Worm (Caenorhabditis elegans) whole organism, L1 larva: ENCODE measurements around the gene bus-8B.
A peak's percentile ranks its signal among the peaks of the same experiment; 100 is the strongest.

ENCODE experiments used
- C16A3.4 ChIP-seq: fragments of 150-350 bp; optimal IDR thresholded peaks from 2 replicates; lab custom pipeline; 2014; ENCODE audit warnings: missing biosample characterization, missing genetic modification characterization
- aha-1 ChIP-seq: fragments of 150-350 bp; optimal IDR thresholded peaks from 2 replicates; lab custom pipeline; 2014; ENCODE audit warnings: missing biosample characterization, missing genetic modification characterization
- alr-1 ChIP-seq: fragments of 200-800 bp; sonication (Bioruptor generic); optimal IDR thresholded peaks from 2 replicates; lab custom pipeline; 2018; ENCODE audit warnings: borderline replicate concordance, mild to moderate bottlenecking, missing genetic modification characterization, missing compliant biosample characterization
- aly-2 ChIP-seq: fragments of 150-350 bp; optimal IDR thresholded peaks from 2 replicates; lab custom pipeline; 2014; ENCODE audit warnings: missing biosample characterization, missing genetic modification characterization
- ama-1 ChIP-seq: fragments of 150-350 bp; optimal IDR thresholded peaks from 2 replicates; lab custom pipeline; 2014
- blmp-1 ChIP-seq: fragments of 150-350 bp; optimal IDR thresholded peaks from 2 replicates; lab custom pipeline; 2014; ENCODE audit warnings: missing biosample characterization, missing genetic modification characterization
- ceh-88 ChIP-seq: fragments of 200-800 bp; sonication (Bioruptor generic); IDR thresholded peaks from 2 replicates; pipeline ENCODE4 v1.3.6; 2022; ENCODE audit warnings: missing genetic modification characterization, missing compliant biosample characterization
- ces-1 ChIP-seq: fragments of 150-350 bp; optimal IDR thresholded peaks from 2 replicates; lab custom pipeline; 2014; ENCODE audit warnings: missing biosample characterization, missing genetic modification reagents, missing genetic modification characterization
- dpl-1 ChIP-seq, 3 experiments: fragments of 150-350 bp in 2 of 3; sonication (generic microtip) in 1 of 3; optimal IDR thresholded peaks; 2 replicates each; lab custom pipeline; 2014 to 2017; ENCODE audit warnings: missing biosample characterization in 3 of 3, missing genetic modification characterization in 3 of 3, missing genetic modification reagents in 3 of 3
- dsc-1 ChIP-seq: sonication (generic microtip); optimal IDR thresholded peaks from 2 replicates; lab custom pipeline; 2016; ENCODE audit warnings: mild to moderate bottlenecking, missing genetic modification characterization, missing compliant biosample characterization
- efl-1 ChIP-seq, 4 experiments: fragments of 150-350 bp; optimal IDR thresholded peaks in 3 of 4; peaks in 1 of 4; 1 replicate in 1 of 4; 2 replicates in 3 of 4; lab custom pipeline; 2014; ENCODE audit warnings: missing biosample characterization in 2 of 4, missing genetic modification characterization in 2 of 4, missing genetic modification reagents in 2 of 4
- efl-3 ChIP-seq: fragments of 200-800 bp; sonication (Bioruptor generic); optimal IDR thresholded peaks from 2 replicates; lab custom pipeline; 2018; ENCODE audit warnings: mild to moderate bottlenecking, missing genetic modification characterization, missing compliant biosample characterization
- egl-13 ChIP-seq: sonication (generic microtip); optimal IDR thresholded peaks from 2 replicates; lab custom pipeline; 2016; ENCODE audit warnings: missing genotype, missing genetic modification reagents, missing genetic modification characterization, missing compliant biosample characterization
- egl-27 ChIP-seq, 2 experiments: fragments of 150-350 bp in 1 of 2; sonication (generic microtip); optimal IDR thresholded peaks; 3 replicates each; lab custom pipeline; 2017 to 2018; ENCODE audit warnings: missing biosample characterization in 2 of 2, missing genetic modification characterization in 2 of 2, missing genetic modification reagents in 2 of 2
- elt-2 ChIP-seq: sonication (generic microtip); optimal IDR thresholded peaks from 2 replicates; lab custom pipeline; 2016; ENCODE audit warnings: missing genetic modification characterization, mild to moderate bottlenecking, inconsistent platforms, missing compliant biosample characterization, missing genetic modification reagents
- fkh-10 ChIP-seq: sonication (generic microtip); optimal IDR thresholded peaks from 2 replicates; lab custom pipeline; 2017; ENCODE audit warnings: missing biosample characterization, missing genetic modification reagents, missing genetic modification characterization
- fkh-4 ChIP-seq: sonication (generic microtip); optimal IDR thresholded peaks from 2 replicates; lab custom pipeline; 2016; ENCODE audit warnings: missing compliant biosample characterization, missing genetic modification characterization, borderline replicate concordance
- fkh-8 ChIP-seq: sonication (generic microtip); optimal IDR thresholded peaks from 2 replicates; lab custom pipeline; 2016; ENCODE audit warnings: mild to moderate bottlenecking, missing genetic modification characterization, missing compliant biosample characterization
- fos-1 ChIP-seq: fragments of 150-350 bp; optimal IDR thresholded peaks from 2 replicates; lab custom pipeline; 2014; ENCODE audit warnings: missing biosample characterization, missing genetic modification characterization
- hlh-17 ChIP-seq: fragments of 200-800 bp; sonication (Bioruptor generic); optimal IDR thresholded peaks from 2 replicates; lab custom pipeline; 2018; ENCODE audit warnings: missing genetic modification characterization, mild to moderate bottlenecking, missing compliant biosample characterization, moderate library complexity, borderline replicate concordance
- hpl-2 ChIP-seq: fragments of 150-350 bp; optimal IDR thresholded peaks from 2 replicates; lab custom pipeline; 2014; ENCODE audit warnings: missing biosample characterization, missing genetic modification reagents, missing genetic modification characterization
- jun-1 ChIP-seq: fragments of 150-350 bp; optimal IDR thresholded peaks from 2 replicates; lab custom pipeline; 2014; ENCODE audit warnings: missing biosample characterization, missing genetic modification reagents, missing genetic modification characterization
- lin-14 ChIP-seq: fragments of 200-800 bp; sonication (Bioruptor generic); optimal IDR thresholded peaks from 2 replicates; lab custom pipeline; 2018; ENCODE audit warnings: mild to moderate bottlenecking, missing genetic modification characterization, moderate library complexity, missing compliant biosample characterization
- lin-15B ChIP-seq: fragments of 150-350 bp; sonication (generic microtip); optimal IDR thresholded peaks from 3 replicates; lab custom pipeline; 2014; ENCODE audit warnings: missing biosample characterization, missing genetic modification characterization
- lin-35 ChIP-seq, 2 experiments: fragments of 150-350 bp; optimal IDR thresholded peaks; 2 replicates each; lab custom pipeline; 2014; ENCODE audit warnings: missing biosample characterization in 2 of 2, missing genetic modification characterization in 2 of 2, missing genetic modification reagents in 2 of 2
- lir-3 ChIP-seq: sonication (generic microtip); optimal IDR thresholded peaks from 2 replicates; lab custom pipeline; 2016; ENCODE audit warnings: mild to moderate bottlenecking, missing genetic modification characterization, moderate library complexity, missing compliant biosample characterization; ENCODE audit not compliant: poor library complexity
- lsy-2 ChIP-seq, 2 experiments: fragments of 150-350 bp; optimal IDR thresholded peaks; 2 replicates each; lab custom pipeline; 2014; ENCODE audit warnings: missing biosample characterization in 2 of 2, missing genetic modification characterization in 2 of 2
- mab-9 ChIP-seq: fragments of 200-800 bp; sonication (Bioruptor generic); IDR thresholded peaks from 2 replicates; pipeline ENCODE4 v1.3.6; 2022; ENCODE audit warnings: missing genetic modification reagents, missing genetic modification characterization, missing compliant biosample characterization
- mdl-1 ChIP-seq, 2 experiments: fragments of 150-350 bp; optimal IDR thresholded peaks; 2 replicates each; lab custom pipeline; 2014 to 2017; ENCODE audit warnings: missing biosample characterization in 2 of 2, missing genetic modification characterization in 2 of 2, inconsistent platforms in 1 of 2
- mef-2 ChIP-seq: fragments of 150-350 bp; optimal IDR thresholded peaks from 2 replicates; lab custom pipeline; 2014; ENCODE audit warnings: missing biosample characterization, missing genetic modification characterization
- mep-1 ChIP-seq: fragments of 150-350 bp; optimal IDR thresholded peaks from 2 replicates; lab custom pipeline; 2014; ENCODE audit warnings: missing biosample characterization, missing genetic modification characterization
- nhr-12 ChIP-seq: sonication (generic microtip); optimal IDR thresholded peaks from 2 replicates; lab custom pipeline; 2017; ENCODE audit warnings: missing biosample characterization, missing genetic modification characterization
- nhr-237 ChIP-seq: fragments of 150-350 bp; optimal IDR thresholded peaks from 2 replicates; lab custom pipeline; 2014; ENCODE audit warnings: missing biosample characterization, missing genetic modification characterization
- nhr-28 ChIP-seq: fragments of 150-350 bp; optimal IDR thresholded peaks from 2 replicates; lab custom pipeline; 2014; ENCODE audit warnings: missing biosample characterization, missing genetic modification characterization
- nhr-47 ChIP-seq: sonication (generic microtip); optimal IDR thresholded peaks from 2 replicates; lab custom pipeline; 2016; ENCODE audit warnings: mild to moderate bottlenecking, missing genetic modification characterization, moderate library complexity, missing compliant biosample characterization
- nhr-71 ChIP-seq: sonication (generic microtip); optimal IDR thresholded peaks from 2 replicates; lab custom pipeline; 2016; ENCODE audit warnings: mild to moderate bottlenecking, missing genetic modification characterization, moderate library complexity, missing compliant biosample characterization
- nhr-77 ChIP-seq: fragments of 150-350 bp; optimal IDR thresholded peaks from 2 replicates; lab custom pipeline; 2014; ENCODE audit warnings: missing biosample characterization, missing genetic modification characterization
- nhr-84 ChIP-seq: sonication (generic microtip); optimal IDR thresholded peaks from 2 replicates; lab custom pipeline; 2017; ENCODE audit warnings: missing biosample characterization, missing genetic modification characterization
- nhr-85 ChIP-seq: sonication (generic microtip); peaks from one replicate; lab custom pipeline; 2016; ENCODE audit warnings: missing genetic modification characterization, inconsistent platforms, missing compliant biosample characterization
- nhr-90 ChIP-seq: sonication (generic microtip); optimal IDR thresholded peaks from 2 replicates; lab custom pipeline; 2016; ENCODE audit warnings: mild to moderate bottlenecking, missing genetic modification characterization, missing compliant biosample characterization; ENCODE audit not compliant: poor library complexity
- pqm-1 ChIP-seq: sonication (generic microtip); optimal IDR thresholded peaks from 3 replicates; lab custom pipeline; 2017; ENCODE audit warnings: missing biosample characterization, missing genetic modification characterization
- rnt-1 ChIP-seq: sonication (generic microtip); optimal IDR thresholded peaks from 2 replicates; lab custom pipeline; 2016; ENCODE audit warnings: mild to moderate bottlenecking, missing genetic modification characterization, moderate library complexity, missing compliant biosample characterization
- skn-1 ChIP-seq: fragments of 150-350 bp; optimal IDR thresholded peaks from 2 replicates; lab custom pipeline; 2014; ENCODE audit warnings: missing biosample characterization, missing genetic modification characterization
- snu-23 ChIP-seq: sonication (generic microtip); optimal IDR thresholded peaks from 2 replicates; lab custom pipeline; 2016; ENCODE audit warnings: missing genetic modification characterization, missing compliant biosample characterization
- sox-4 ChIP-seq: sonication (generic microtip); optimal IDR thresholded peaks from 2 replicates; lab custom pipeline; 2016; ENCODE audit warnings: missing genetic modification characterization, missing compliant biosample characterization
- tbx-2 ChIP-seq: sonication (generic microtip); optimal IDR thresholded peaks from 2 replicates; lab custom pipeline; 2016; ENCODE audit warnings: missing genetic modification characterization, missing compliant biosample characterization
- unc-62 ChIP-seq: fragments of 150-350 bp; optimal IDR thresholded peaks from 2 replicates; lab custom pipeline; 2014; ENCODE audit warnings: missing biosample characterization, missing genetic modification reagents, missing genetic modification characterization
- unc-98 ChIP-seq: fragments of 200-800 bp; sonication (Bioruptor generic); IDR thresholded peaks from 2 replicates; pipeline ENCODE4 v1.3.6; 2022; ENCODE audit warnings: missing genetic modification characterization, missing compliant biosample characterization

The bus-8B gene

ce11 chrX:5512707-5513106 is 19.6 kb downstream of the bus-8B start (continued):
- TF ChIP-seq pqm-1: no peak
- TF ChIP-seq egl-13: no peak
- no peak for TF ChIP-seq jun-1 (tag; lab: Kevin White, UChicago)
- no peak for TF ChIP-seq C16A3.4
- TF ChIP-seq unc-98 (GFP tag; lab: Robert Waterston, UW): no peak
- no peak for TF ChIP-seq hlh-17
- TF ChIP-seq fos-1: no peak
- peak; percentile 2 for TF ChIP-seq tbx-2 (tag; lab: Kevin White, UChicago)
- no peak for TF ChIP-seq elt-2
- TF ChIP-seq dsc-1 (tag; lab: Kevin White, UChicago): no peak
- TF ChIP-seq rnt-1: no peak
- TF ChIP-seq nhr-77 (tag; lab: Kevin White, UChicago): peak; percentile 4
- TF ChIP-seq blmp-1 (tag; lab: Kevin White, UChicago): no peak
- TF ChIP-seq dpl-1 (GFP tag; optimal IDR thresholded peaks at IDR 0.05; lab: Kevin White, UChicago): no peak
- TF ChIP-seq nhr-28 (tag; lab: Kevin White, UChicago): no peak
- TF ChIP-seq nhr-47 (tag; lab: Kevin White, UChicago): peak; percentile 7
- no peak for TF ChIP-seq mef-2 (tag; lab: Kevin White, UChicago)
- no peak for TF ChIP-seq ceh-88 (GFP tag; lab: Robert Waterston, UW)
- TF ChIP-seq, all 84 proteins: peak for 7

ce11 chrX:5514346-5514745 is 21.2 kb downstream of the bus-8B start:
- TF ChIP-seq tbx-2 (tag; lab: Kevin White, UChicago) (no peak), mep-1 (tag; lab: Kevin White, UChicago) (peak; percentile 8), efl-1 (optimal IDR thresholded peaks at IDR 0.05; lab: Kevin White, UChicago) (no peak), efl-1 (GFP tag; optimal IDR thresholded peaks at IDR 0.05 in 1 of 2; lab: Kevin White, UChicago) (no peak), aly-2 (tag; lab: Kevin White, UChicago) (no peak), mdl-1 (tag; optimal IDR thresholded peaks at IDR 0.05; lab: Kevin White, UChicago) (no peak), skn-1 (tag; lab: Kevin White, UChicago) (peak; percentile 7)

- TF ChIP-seq nhr-77 (tag; lab: Kevin White, UChicago) (no peak), fkh-4 (no peak), nhr-12 (tag; lab: Kevin White, UChicago) (no peak), fkh-8 (tag; lab: Kevin White, UChicago) (no peak), lin-15B (tag; lab: Kevin White, UChicago) (no peak), unc-62 (GFP tag; lab: Kevin White, UChicago) (no peak), lir-3 (tag; lab: Kevin White, UChicago) (no peak), egl-27 (tag; optimal IDR thresholded peaks at IDR 0.05; lab: Kevin White, UChicago) (no peak), dsc-1 (tag; lab: Kevin White, UChicago) (no peak), nhr-85 (no peak), fos-1 (no peak), efl-3 (GFP tag; lab: Kevin White, UChicago) (no peak), nhr-71 (tag; lab: Kevin White, UChicago) (no peak), ces-1 (GFP tag; lab: Kevin White, UChicago) (no peak)
These were observed 21.9 kb downstream of the bus-8B start, which contains the start of gene T23F2.4 for ce11 chrX:5514984-5515383. TSS of gene T23F2.4 (minus strand) at chrX:5515084.

- TF ChIP-seq fkh-4 (no peak), nhr-71 (tag; lab: Kevin White, UChicago) (peak; percentile 30), alr-1 (tag; lab: Kevin White, UChicago) (no peak), ces-1 (GFP tag; lab: Kevin White, UChicago) (peak; percentile 54), aha-1 (no peak), elt-2 (no peak), hpl-2 (GFP tag; lab: Kevin White, UChicago) (no peak), mab-9 (GFP tag; lab: Robert Waterston, UW) (no peak), sox-4 (tag; lab: Kevin White, UChicago) (no peak), nhr-237 (tag; lab: Kevin White, UChicago) (no peak), lin-35 (GFP tag; optimal IDR thresholded peaks at IDR 0.05; lab: Kevin White, UChicago) (no peak), dpl-1 (GFP tag; optimal IDR thresholded peaks at IDR 0.05; lab: Kevin White, UChicago) (no peak), nhr-90 (tag; lab: Kevin White, UChicago) (no peak), ama-1 (no peak), nhr-84 (no peak), snu-23 (GFP tag; lab: Kevin White, UChicago) (no peak), fkh-10 (GFP tag; lab: Kevin White, UChicago) (peak; percentile 32), nhr-12 (tag; lab: Kevin White, UChicago) (no peak), lin-14 (peak; percentile 69), lsy-2 (tag; optimal IDR thresholded peaks at IDR 0.05; lab: Kevin White, UChicago) (peak in 1 of 2 experiments; percentile 7), unc-98 (GFP tag; lab: Robert Waterston, UW) (no peak)
These were observed 22.3 kb downstream of the bus-8B start for ce11 chrX:5515459-5515858.
